Fruit fly (Drosophila melanogaster) whole organism, embryonic: ENCODE data around the gene CG12814.

ENCODE experiments used
- Blimp-1 ChIP-seq: fragments of 200-800 bp; sonication (Bioruptor generic); optimal IDR thresholded peaks from 3 replicates; lab custom pipeline; 2018; ENCODE audit warnings: missing biosample characterization, missing genetic modification characterization, mild to moderate bottlenecking, moderate library complexity, missing genetic modification reagents
- CG11504 ChIP-seq: fragments of 200-800 bp; sonication (Bioruptor generic); optimal IDR thresholded peaks from 3 replicates; lab custom pipeline; 2019; ENCODE audit warnings: missing biosample characterization, mild to moderate bottlenecking, missing genetic modification characterization, moderate library complexity
- CG12219 ChIP-seq: fragments of 200-800 bp; sonication (Bioruptor generic); optimal IDR thresholded peaks from 3 replicates; lab custom pipeline; 2018; ENCODE audit warnings: missing biosample characterization, mild to moderate bottlenecking, missing genetic modification characterization
- CG12236 ChIP-seq: fragments of 200-800 bp; sonication (Bioruptor generic); optimal IDR thresholded peaks from 2 replicates; lab custom pipeline; 2016; ENCODE audit warnings: missing biosample characterization, missing genetic modification characterization
- CG13894 ChIP-seq: fragments of 200-800 bp; sonication (Bioruptor generic); optimal IDR thresholded peaks from 3 replicates; lab custom pipeline; 2018; ENCODE audit warnings: missing biosample characterization, mild to moderate bottlenecking, missing genetic modification characterization, moderate library complexity
- CG15073 ChIP-seq: fragments of 200-800 bp; sonication (Bioruptor generic); optimal IDR thresholded peaks from 2 replicates; lab custom pipeline; 2016; ENCODE audit warnings: missing biosample characterization, missing genetic modification characterization
- CG15514 ChIP-seq: fragments of 200-800 bp; sonication (Bioruptor generic); optimal IDR thresholded peaks from 3 replicates; lab custom pipeline; 2017; ENCODE audit warnings: missing biosample characterization, missing genetic modification characterization, mild to moderate bottlenecking, moderate library complexity, missing genetic modification reagents
- CG1602 ChIP-seq: fragments of 200-800 bp; sonication (Bioruptor generic); optimal IDR thresholded peaks from 3 replicates; lab custom pipeline; 2016; ENCODE audit warnings: missing biosample characterization, missing genetic modification characterization
- CG16779 ChIP-seq: fragments of 200-800 bp; sonication (Bioruptor generic); IDR thresholded peaks from 2 replicates; pipeline ENCODE4 v1.3.6; 2022; ENCODE audit warnings: missing biosample characterization, missing genetic modification characterization
- CG17359 ChIP-seq: fragments of 200-800 bp; sonication (Bioruptor generic); optimal IDR thresholded peaks from 3 replicates; lab custom pipeline; 2018; ENCODE audit warnings: missing biosample characterization, mild to moderate bottlenecking, missing genetic modification characterization, moderate library complexity
- CG17361 ChIP-seq: fragments of 200-800 bp; sonication (Bioruptor generic); IDR thresholded peaks from 3 replicates; pipeline ENCODE4 v1.3.6; 2022; ENCODE audit warnings: missing biosample characterization, missing genetic modification characterization
- CG18476 ChIP-seq: fragments of 200-800 bp; sonication (Bioruptor generic); optimal IDR thresholded peaks from 2 replicates; lab custom pipeline; 2016; ENCODE audit warnings: missing biosample characterization, mild to moderate bottlenecking, missing genetic modification characterization
- CG18599 ChIP-seq: fragments of 200-800 bp; sonication (Bioruptor generic); optimal IDR thresholded peaks from 3 replicates; lab custom pipeline; 2017; ENCODE audit warnings: missing biosample characterization, missing genetic modification characterization, mild to moderate bottlenecking, moderate library complexity, missing genetic modification reagents
- CG18619 ChIP-seq: fragments of 200-800 bp; sonication (Bioruptor generic); optimal IDR thresholded peaks from 3 replicates; lab custom pipeline; 2017; ENCODE audit warnings: missing biosample characterization, mild to moderate bottlenecking, missing genetic modification characterization
- CG30020 ChIP-seq: fragments of 200-800 bp; optimal IDR thresholded peaks from 2 replicates; lab custom pipeline; 2019; ENCODE audit warnings: missing biosample characterization, mild to moderate bottlenecking, missing genetic modification characterization, moderate library complexity
- CG3163 ChIP-seq: fragments of 200-800 bp; sonication (Bioruptor generic); optimal IDR thresholded peaks from 3 replicates; lab custom pipeline; 2016; ENCODE audit warnings: missing biosample characterization, missing genetic modification characterization
- CG4424 ChIP-seq: fragments of 200-800 bp; sonication (Bioruptor generic); optimal IDR thresholded peaks from 3 replicates; lab custom pipeline; 2016; ENCODE audit warnings: missing biosample characterization, missing genetic modification characterization
- CTCF ChIP-seq: fragments of 200-800 bp; sonication (Bioruptor generic); optimal IDR thresholded peaks from 2 replicates; lab custom pipeline; 2017; ENCODE audit warnings: missing biosample characterization, mild to moderate bottlenecking, missing genetic modification characterization, moderate library complexity
- HLH3B ChIP-seq: fragments of 200-800 bp; sonication (Bioruptor generic); IDR thresholded peaks from 2 replicates; pipeline ENCODE4 v1.3.6; 2022; ENCODE audit warnings: missing biosample characterization, missing genetic modification characterization
- Hmx ChIP-seq: fragments of 200-800 bp; sonication (Bioruptor generic); optimal IDR thresholded peaks from 2 replicates; lab custom pipeline; 2016; ENCODE audit warnings: missing biosample characterization, missing genetic modification characterization
- Kr ChIP-seq: fragments of 200-800 bp; sonication (Bioruptor generic); optimal IDR thresholded peaks from 2 replicates; lab custom pipeline; 2017; ENCODE audit warnings: missing biosample characterization, mild to moderate bottlenecking, missing genetic modification characterization
- Pdp1 ChIP-seq, 2 experiments: fragments of 200-800 bp; sonication (Bioruptor generic); optimal IDR thresholded peaks; 3 replicates each; lab custom pipeline; 2016; ENCODE audit warnings: missing biosample characterization in 2 of 2, missing genetic modification characterization in 2 of 2, mild to moderate bottlenecking in 1 of 2, moderate library complexity in 1 of 2
- Sox102F ChIP-seq: fragments of 200-800 bp; sonication (Bioruptor generic); optimal IDR thresholded peaks from 2 replicates; lab custom pipeline; 2018; ENCODE audit warnings: missing biosample characterization, mild to moderate bottlenecking, missing genetic modification characterization, moderate library complexity
- aop ChIP-seq: fragments of 200-800 bp; sonication (Bioruptor generic); IDR thresholded peaks from 2 replicates; pipeline ENCODE4 v1.3.6; 2022; ENCODE audit warnings: missing biosample characterization, missing genetic modification characterization
- chm ChIP-seq: fragments of 200-800 bp; sonication (Bioruptor generic); IDR thresholded peaks from 2 replicates; pipeline ENCODE4 v1.3.6; 2022; ENCODE audit warnings: missing biosample characterization, missing genetic modification characterization
- dmrt11E ChIP-seq: fragments of 200-800 bp; sonication (Bioruptor generic); optimal IDR thresholded peaks from 3 replicates; lab custom pipeline; 2018; ENCODE audit warnings: missing biosample characterization, mild to moderate bottlenecking, missing genetic modification characterization, moderate library complexity
- en ChIP-seq: fragments of 200-800 bp; sonication (Bioruptor generic); optimal IDR thresholded peaks from 2 replicates; lab custom pipeline; 2016; ENCODE audit warnings: missing biosample characterization, missing genetic modification characterization
- eve ChIP-seq, 2 experiments: fragments of >200 bp; optimal IDR thresholded peaks; 2 replicates each; lab custom pipeline; 2017; ENCODE audit warnings: missing biosample characterization in 2 of 2, missing genetic modification characterization in 2 of 2
- fd96Cb ChIP-seq: fragments of 200-800 bp; sonication (Bioruptor generic); optimal IDR thresholded peaks from 2 replicates; lab custom pipeline; 2018; ENCODE audit warnings: missing biosample characterization, mild to moderate bottlenecking, missing genetic modification characterization, moderate library complexity
- gem ChIP-seq: fragments of 200-800 bp; sonication (Bioruptor generic); optimal IDR thresholded peaks from 2 replicates; lab custom pipeline; 2019; ENCODE audit warnings: missing biosample characterization, mild to moderate bottlenecking, missing genetic modification characterization, moderate library complexity
- gfzf ChIP-seq: fragments of 200-800 bp; sonication (Bioruptor generic); optimal IDR thresholded peaks from 2 replicates; lab custom pipeline; 2016; ENCODE audit warnings: missing biosample characterization, mild to moderate bottlenecking, missing genetic modification characterization, moderate library complexity
- nmo ChIP-seq: fragments of 200-800 bp; sonication (Bioruptor generic); optimal IDR thresholded peaks from 2 replicates; lab custom pipeline; 2018; ENCODE audit warnings: missing biosample characterization, mild to moderate bottlenecking, missing genetic modification characterization, moderate library complexity
- oc ChIP-seq: fragments of 200-800 bp; sonication (Bioruptor generic); optimal IDR thresholded peaks from 2 replicates; lab custom pipeline; 2018; ENCODE audit warnings: missing biosample characterization, mild to moderate bottlenecking, missing genetic modification characterization, moderate library complexity
- sr ChIP-seq: fragments of 200-800 bp; sonication (Bioruptor generic); IDR thresholded peaks from 3 replicates; pipeline ENCODE4 v1.3.6; 2022; ENCODE audit warnings: missing biosample characterization, missing genetic modification characterization
- vvl ChIP-seq: fragments of 200-800 bp; sonication (Bioruptor generic); IDR thresholded peaks from 2 replicates; pipeline ENCODE4 v1.3.6; 2022; ENCODE audit warnings: missing biosample characterization, missing genetic modification characterization

CG12814 gene

DNA sequence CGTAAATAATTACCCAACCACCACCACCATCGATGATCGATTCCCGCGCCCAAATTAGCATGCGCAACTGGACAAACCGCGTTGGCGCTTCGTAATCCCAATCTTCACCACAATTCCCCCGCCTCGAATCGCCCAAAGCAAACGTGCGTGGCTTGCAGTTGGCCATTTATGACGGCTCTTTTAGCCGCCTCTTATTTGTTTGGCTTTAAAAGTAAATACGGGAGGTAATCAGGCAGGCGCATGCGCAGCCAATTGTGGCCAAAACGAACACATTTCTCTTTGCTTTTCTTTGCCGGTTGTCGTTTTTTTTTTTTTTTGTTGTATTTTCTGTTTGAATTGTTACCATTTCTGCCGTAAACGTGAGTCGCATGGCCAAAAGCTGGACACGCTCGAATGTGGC lies 38.8 kb downstream of the CG12814 start (continued):
- TF ChIP-seq CG13894 (tag; lab: Kevin White, UChicago) (no peak), CG16779 (GFP tag; lab: Robert Waterston, UW) (no peak), CG18619 (GFP tag; lab: Kevin White, UChicago) (no peak), CG4424 (GFP tag; lab: Kevin White, UChicago) (no peak), dmrt11E (tag; lab: Kevin White, UChicago) (no peak)
- TF ChIP-seq, all 482 proteins: peak for 53

DNA sequence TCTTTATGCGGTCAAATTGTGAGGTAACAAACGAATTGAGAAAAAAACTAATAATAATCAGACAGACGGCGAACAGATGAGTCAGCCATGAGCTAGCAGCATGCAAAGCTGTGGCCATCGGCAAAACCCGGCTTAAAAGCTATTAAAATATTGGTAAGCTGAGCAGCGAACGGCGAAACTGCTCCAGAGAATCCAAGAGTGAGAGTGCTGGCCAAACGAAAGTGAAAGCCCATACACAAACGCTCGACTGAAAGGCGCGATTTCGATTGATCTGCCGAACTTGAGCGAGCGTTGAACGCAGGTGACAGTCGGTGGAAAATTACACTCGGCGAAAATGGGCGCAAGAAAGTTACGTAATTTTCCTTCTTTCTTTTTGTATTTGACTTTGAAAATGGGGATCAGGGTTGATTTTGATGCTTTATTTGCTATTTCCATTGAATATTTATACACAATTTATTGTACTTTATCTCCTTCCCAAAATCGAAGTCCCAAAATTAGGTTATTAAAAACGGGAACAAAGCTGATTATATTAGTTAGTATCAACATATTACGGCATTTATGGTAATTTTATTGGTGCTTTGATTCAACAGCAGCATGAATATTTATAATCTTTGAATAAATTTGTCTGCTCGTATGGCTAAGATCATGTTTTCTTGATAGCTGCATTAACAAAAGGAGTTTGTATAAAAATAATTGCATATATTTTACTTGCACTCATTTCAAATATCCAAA lies 39.6 kb downstream of the CG12814 start:
- TF ChIP-seq gem (tag; lab: Kevin White, UChicago) (peak; percentile 10), CG11504 (peak; percentile 21), eve (GFP tag; optimal IDR thresholded peaks at IDR 0.05; lab: Kevin White, UChicago) (peak in 1 of 2 experiments; percentile 22), CG17361 (GFP tag; lab: Robert Waterston, UW) (peak; percentile 21; the same call in 1 of the 3 replicates), oc (tag; lab: Kevin White, UChicago) (peak; percentile 23), CG17359 (tag; lab: Kevin White, UChicago) (peak; percentile 21), CG30020 (tag; lab: Kevin White, UChicago) (no peak), sr (GFP tag; lab: Robert Waterston, UW) (no peak), chm (GFP tag; lab: Robert Waterston, UW) (0 out of 2 replicates have a peak, but pooled peaks have one; percentile 9), nmo (GFP tag; lab: Kevin White, UChicago) (peak; percentile 7), Pdp1 (GFP tag; optimal IDR thresholded peaks at IDR 0.05; lab: Kevin White, UChicago) (peak in 1 of 2 experiments; percentile 49), vvl (GFP tag; lab: Robert Waterston, UW) (peak; percentile 62), fd96Cb (no peak), CG3163 (no peak), Sox102F (GFP tag; lab: Kevin White, UChicago) (peak; percentile 19), Blimp-1 (peak; percentile 98)
- TF ChIP-seq, all 482 proteins: peak for 12

dm6 chr3R:10148376-10148887 lies 41.0 kb downstream of the CG12814 start:
- TF ChIP-seq aop (GFP tag; lab: Robert Waterston, UW) = no peak
- no peak for TF ChIP-seq HLH3B (GFP tag; lab: Robert Waterston, UW)
- no peak for TF ChIP-seq gfzf (GFP tag; lab: Kevin White, UChicago)
- TF ChIP-seq CG15073 = no peak
- TF ChIP-seq CTCF (GFP tag; lab: Kevin White, UChicago) = peak; percentile 85
- no peak for TF ChIP-seq Kr (GFP tag; lab: Kevin White, UChicago)
- no peak for TF ChIP-seq Hmx
- TF ChIP-seq CG12236 (GFP tag; lab: Kevin White, UChicago) = no peak
- TF ChIP-seq en (GFP tag; lab: Kevin White, UChicago) = no peak
- no peak for TF ChIP-seq CG18599 (GFP tag; lab: Kevin White, UChicago)
- TF ChIP-seq CG12219 = no peak
- no peak for TF ChIP-seq CG18476 (GFP tag; lab: Kevin White, UChicago)
- TF ChIP-seq CG1602 (GFP tag; lab: Kevin White, UChicago) = no peak
- TF ChIP-seq CG15514 = peak; percentile 84
